Worm (Caenorhabditis elegans): ENCODE measurements around the gene C45H4.13.

Gene C45H4.13

DNA sequence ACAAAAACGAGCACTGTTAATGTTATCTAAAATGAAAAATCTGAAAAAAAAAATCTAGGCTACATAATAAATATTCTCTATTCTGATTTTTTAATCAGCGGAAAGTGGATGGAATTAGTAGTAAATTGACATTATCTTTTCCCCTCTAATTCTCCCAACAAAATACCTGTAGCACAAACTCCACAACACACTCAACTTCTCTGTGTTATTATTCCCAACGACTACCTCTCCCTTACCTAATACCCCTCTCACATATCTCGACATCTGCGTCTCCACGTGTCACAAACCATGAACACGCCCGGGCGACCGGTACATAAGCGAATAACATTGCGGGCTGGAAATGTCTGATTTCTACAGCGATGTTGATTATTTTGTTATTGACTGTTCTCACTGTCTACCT lies 32.4 kb upstream of the C45H4.13 start, which contains the start of gene cyp-33C2:
cyp-33C2 (plus strand) TSS at position 327 of the 400 bp plus-strand sequence.
- no peak for TF ChIP-seq ZK185.1 (tag; optimal IDR thresholded peaks at IDR 0.05; ENCODE audit: poor library complexity, severe bottlenecking)
- TF ChIP-seq let-526 (GFP tag; IDR thresholded peaks at IDR 0.05) = peak; percentile 28; the same call in 1 of the 2 replicates
- TF ChIP-seq nhr-80 (tag; optimal IDR thresholded peaks at IDR 0.05) = peak; percentile 51

ce11 chrV:2181738-2182137 lies 31.0 kb upstream of the C45H4.13 start, which contains the start of gene srbc-16:
Gene srbc-16, plus strand, starts transcription at chrV:2182038.
- TF ChIP-seq dpl-1 (GFP tag; optimal IDR thresholded peaks at IDR 0.05) (no peak), snpc-1.1 (tag; optimal IDR thresholded peaks at IDR 0.05; ENCODE audit: insufficient read depth) (no peak), K12H6.12 (tag; optimal IDR thresholded peaks at IDR 0.05) (no peak), rcor-1 (GFP tag; IDR thresholded peaks at IDR 0.05) (no peak), F55B11.4 (tag; optimal IDR thresholded peaks at IDR 0.05; ENCODE audit: borderline replicate concordance, insufficient read depth) (no peak), ztf-25 (GFP tag; IDR thresholded peaks at IDR 0.05) (no peak), ztf-18 (tag; optimal IDR thresholded peaks at IDR 0.05) (no peak), pbrm-1 (GFP tag; IDR thresholded peaks at IDR 0.05) (no peak), ztf-22 (GFP tag; optimal IDR thresholded peaks at IDR 0.05) (no peak), F22D6.2 (tag; optimal IDR thresholded peaks at IDR 0.05) (no peak), dox-1 (GFP tag; IDR thresholded peaks at IDR 0.05) (no peak), madf-8 (GFP tag; conservative IDR thresholded peaks at IDR 0.05) (no peak), B0261.1 (tag; optimal IDR thresholded peaks at IDR 0.05) (no peak), fkh-3 (tag; optimal IDR thresholded peaks at IDR 0.05) (no peak), aptf-3 (GFP tag; IDR thresholded peaks at IDR 0.05) (no peak), ztf-6 (GFP tag; IDR thresholded peaks at IDR 0.05) (no peak), nfya-2 (GFP tag; IDR thresholded peaks at IDR 0.05) (no peak), Y67H2A.10 (GFP tag; conservative IDR thresholded peaks at IDR 0.05) (no peak), B0336.3 (GFP tag; IDR thresholded peaks at IDR 0.05) (no peak)

- TF ChIP-seq F39B2.1 (GFP tag; IDR thresholded peaks at IDR 0.05) (no peak), F52B5.7 (tag; optimal IDR thresholded peaks at IDR 0.05) (no peak), T07F8.4 (tag; optimal IDR thresholded peaks at IDR 0.05) (no peak), ztf-28 (GFP tag; IDR thresholded peaks at IDR 0.05) (no peak), ztf-22 (GFP tag; optimal IDR thresholded peaks at IDR 0.05) (no peak), lag-1 (GFP tag; IDR thresholded peaks at IDR 0.05) (no peak), madf-3 (GFP tag; IDR thresholded peaks at IDR 0.05) (no peak), sea-2 (GFP tag; IDR thresholded peaks at IDR 0.05) (no peak), D2030.7 (GFP tag; IDR thresholded peaks at IDR 0.05) (no peak), repo-1 (tag; optimal IDR thresholded peaks at IDR 0.05) (no peak), zfh-2 (GFP tag; conservative IDR thresholded peaks at IDR 0.05) (no peak), lin-35 (GFP tag; optimal IDR thresholded peaks at IDR 0.05) (no peak), nhr-120 (GFP tag; IDR thresholded peaks at IDR 0.05) (no peak), rec-8 (tag; optimal IDR thresholded peaks at IDR 0.05) (no peak), attf-6 (GFP tag; IDR thresholded peaks at IDR 0.05) (no peak), attf-3 (GFP tag; conservative IDR thresholded peaks at IDR 0.05) (no peak), Y53G8AR.9 (GFP tag; conservative IDR thresholded peaks at IDR 0.05) (no peak), C17E4.6 (GFP tag; IDR thresholded peaks at IDR 0.05) (no peak)
Observed at ce11 chrV:2179214-2179613, 28.4 kb upstream of the C45H4.13 start, which contains the start of gene cyp-33C1. Gene cyp-33C1, plus strand, starts transcription at chrV:2179514.
